Fruit fly (Drosophila melanogaster) whole organism, prepupa: Measurements from ENCODE around the gene Mp.

Experiments used
- CG10631 ChIP-seq: fragments of 200-800 bp; sonication (Bioruptor generic); optimal IDR thresholded peaks from 2 replicates; lab custom pipeline; 2016; ENCODE audit warnings: missing biosample characterization, missing genetic modification characterization
- CG8632 ChIP-seq: fragments of 200-800 bp; sonication (Bioruptor generic); optimal IDR thresholded peaks from 3 replicates; lab custom pipeline; 2016; ENCODE audit warnings: missing biosample characterization, missing genetic modification characterization
- Gug ChIP-seq: fragments of 200-800 bp; sonication (Bioruptor generic); IDR thresholded peaks from 2 replicates; pipeline ENCODE4 v1.3.6; 2022; ENCODE audit warnings: missing biosample characterization, missing genetic modification characterization
- Hr39 ChIP-seq: fragments of 200-800 bp; sonication (Bioruptor generic); optimal IDR thresholded peaks from 2 replicates; lab custom pipeline; 2016; ENCODE audit warnings: missing biosample characterization, missing genetic modification characterization
- OdsH ChIP-seq: fragments of 200-800 bp; sonication (Bioruptor generic); optimal IDR thresholded peaks from 3 replicates; lab custom pipeline; 2016; ENCODE audit warnings: missing biosample characterization, missing genetic modification characterization
- ss ChIP-seq, 2 experiments: fragments of 200-800 bp; sonication (Bioruptor generic); optimal IDR thresholded peaks; 2 replicates in 1 of 2; 3 replicates in 1 of 2; lab custom pipeline; 2017 to 2018; ENCODE audit warnings: mild to moderate bottlenecking in 2 of 2, missing biosample characterization in 2 of 2, missing genetic modification characterization in 2 of 2, moderate library complexity in 1 of 2

- no peak for TF ChIP-seq OdsH (GFP tag; lab: Kevin White, UChicago)
- no peak for TF ChIP-seq CG8632 (GFP tag; lab: Kevin White, UChicago)
- no peak for TF ChIP-seq ss (GFP tag; optimal IDR thresholded peaks at IDR 0.05; lab: Kevin White, UChicago)
- TF ChIP-seq CG10631: no peak
- TF ChIP-seq Gug (GFP tag; lab: Robert Waterston, UW): peak; percentile 16; the same call in 1 of the 2 replicates
- no peak for TF ChIP-seq Hr39 (GFP tag; lab: Kevin White, UChicago)
These were observed 7.8 kb downstream of the Mp start for dm6 chr3L:7006421-7006820.
